Worm (Caenorhabditis elegans) whole organism, L4/young adult: Measurements from ENCODE around the gene acs-20.

ENCODE experiments used
- W03F9.2 ChIP-seq: fragments of 150-350 bp; optimal IDR thresholded peaks from 2 replicates; lab custom pipeline; 2014; ENCODE audit warnings: missing biosample characterization, missing genetic modification characterization
- him-1 ChIP-seq: sonication (generic microtip); optimal IDR thresholded peaks from 2 replicates; lab custom pipeline; 2016; ENCODE audit warnings: missing genotype, missing genetic modification reagents, missing genetic modification characterization, missing compliant biosample characterization

DNA sequence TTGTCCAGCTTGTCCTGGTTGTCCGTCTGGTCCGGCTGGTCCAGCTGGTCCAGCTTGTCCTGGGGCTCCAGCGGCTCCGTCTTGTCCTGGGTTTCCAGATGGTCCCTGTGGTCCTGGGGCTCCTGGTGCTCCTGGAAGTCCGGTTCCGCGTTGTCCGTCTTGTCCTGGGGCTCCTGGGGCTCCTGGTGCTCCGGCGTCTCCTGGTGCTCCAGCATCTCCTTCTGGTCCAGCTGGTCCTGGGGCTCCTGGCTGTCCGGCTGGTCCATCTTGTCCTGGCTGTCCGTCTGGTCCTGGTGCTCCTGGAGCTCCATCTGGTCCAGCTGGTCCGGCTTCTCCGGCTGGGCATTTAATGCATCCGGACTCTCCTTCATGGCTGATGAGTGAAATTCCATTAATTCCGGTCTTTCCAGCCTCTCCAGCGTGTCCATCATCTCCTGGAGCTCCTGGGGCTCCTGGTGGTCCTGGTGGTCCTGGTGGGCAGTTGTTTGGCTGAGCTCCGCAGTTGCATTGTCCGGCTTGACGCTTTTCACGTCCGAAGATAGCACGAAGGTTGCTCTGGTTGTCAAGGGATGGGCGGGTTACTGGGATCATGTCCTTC lies 29.3 kb upstream of the acs-20 start:
- TF ChIP-seq him-1 (tag; lab: Kevin White, UChicago): no peak
- TF ChIP-seq W03F9.2 (tag; lab: Kevin White, UChicago): no peak
